Fruit fly (Drosophila melanogaster) whole organism, embryonic: Measurements from ENCODE around the gene Sil1.

Source experiments
- Antp ChIP-seq: fragments of 200-800 bp; sonication (Bioruptor generic); optimal IDR thresholded peaks from 3 replicates; lab custom pipeline; 2016; ENCODE audit warnings: missing biosample characterization, missing genetic modification characterization
- CG10147 ChIP-seq: fragments of 200-800 bp; sonication (Bioruptor generic); optimal IDR thresholded peaks from 2 replicates; lab custom pipeline; 2019; ENCODE audit warnings: missing biosample characterization, mild to moderate bottlenecking, missing genetic modification characterization, moderate library complexity
- CG10267 ChIP-seq: fragments of 200-800 bp; sonication (Bioruptor generic); optimal IDR thresholded peaks from 2 replicates; lab custom pipeline; 2018; ENCODE audit warnings: missing biosample characterization, mild to moderate bottlenecking, missing genetic modification characterization, moderate library complexity
- CG11695 ChIP-seq: fragments of 200-800 bp; sonication (Bioruptor generic); IDR thresholded peaks from 3 replicates; pipeline ENCODE4 v1.3.6; 2022; ENCODE audit warnings: missing biosample characterization, missing genetic modification characterization
- CG12236 ChIP-seq: fragments of 200-800 bp; sonication (Bioruptor generic); optimal IDR thresholded peaks from 2 replicates; lab custom pipeline; 2016; ENCODE audit warnings: missing biosample characterization, missing genetic modification characterization
- CG14441 ChIP-seq: fragments of 200-800 bp; sonication (Bioruptor generic); IDR thresholded peaks from 2 replicates; pipeline ENCODE4 v1.3.6; 2022; ENCODE audit warnings: missing biosample characterization, missing genetic modification characterization
- CG14860 ChIP-seq: fragments of 200-800 bp; sonication (Bioruptor generic); IDR thresholded peaks from 3 replicates; pipeline ENCODE4 v1.3.6; 2022; ENCODE audit warnings: missing biosample characterization, missing genetic modification characterization; ENCODE audit not compliant: partially characterized antibody
- CG15514 ChIP-seq: fragments of 200-800 bp; sonication (Bioruptor generic); optimal IDR thresholded peaks from 3 replicates; lab custom pipeline; 2017; ENCODE audit warnings: missing biosample characterization, missing genetic modification characterization, mild to moderate bottlenecking, moderate library complexity, missing genetic modification reagents
- CG18599 ChIP-seq: fragments of 200-800 bp; sonication (Bioruptor generic); optimal IDR thresholded peaks from 3 replicates; lab custom pipeline; 2017; ENCODE audit warnings: missing biosample characterization, missing genetic modification characterization, mild to moderate bottlenecking, moderate library complexity, missing genetic modification reagents
- CG2129 ChIP-seq: fragments of 200-800 bp; sonication (Bioruptor generic); IDR thresholded peaks from 2 replicates; pipeline ENCODE4 v1.3.6; 2022; ENCODE audit warnings: missing biosample characterization, missing genetic modification characterization; ENCODE audit not compliant: partially characterized antibody
- CG2199 ChIP-seq: fragments of 200-800 bp; sonication (Bioruptor generic); IDR thresholded peaks from 3 replicates; pipeline ENCODE4 v1.3.6; 2022; ENCODE audit warnings: missing biosample characterization, missing genetic modification characterization
- CG2712 ChIP-seq: fragments of 200-800 bp; optimal IDR thresholded peaks from 3 replicates; lab custom pipeline; 2019; ENCODE audit warnings: missing biosample characterization, mild to moderate bottlenecking, missing genetic modification characterization, moderate library complexity
- CG3995 ChIP-seq: fragments of 200-800 bp; sonication (Bioruptor generic); optimal IDR thresholded peaks from 3 replicates; lab custom pipeline; 2016; ENCODE audit warnings: missing biosample characterization, missing genetic modification characterization
- CG42726 ChIP-seq: fragments of 200-800 bp; sonication (Bioruptor generic); IDR thresholded peaks from 2 replicates; pipeline ENCODE4 v1.3.6; 2022; ENCODE audit warnings: missing biosample characterization, missing genetic modification characterization; ENCODE audit not compliant: partially characterized antibody
- CG4730 ChIP-seq: fragments of 200-800 bp; sonication (Bioruptor generic); IDR thresholded peaks from 2 replicates; pipeline ENCODE4 v1.3.6; 2022; ENCODE audit warnings: missing biosample characterization, missing genetic modification characterization
- CG6765 ChIP-seq: fragments of 200-800 bp; sonication (Bioruptor generic); optimal IDR thresholded peaks from 3 replicates; lab custom pipeline; 2017; ENCODE audit warnings: missing biosample characterization, mild to moderate bottlenecking, missing genetic modification characterization
- CG7987 ChIP-seq: fragments of 200-800 bp; sonication (Bioruptor generic); optimal IDR thresholded peaks from 2 replicates; lab custom pipeline; 2018; ENCODE audit warnings: missing biosample characterization, mild to moderate bottlenecking, missing genetic modification characterization, moderate library complexity
- CG9609 ChIP-seq: fragments of 200-800 bp; sonication (Bioruptor generic); optimal IDR thresholded peaks from 3 replicates; lab custom pipeline; 2016; ENCODE audit warnings: missing biosample characterization, missing genetic modification characterization
- Ets97D ChIP-seq: fragments of 200-800 bp; sonication (Bioruptor generic); optimal IDR thresholded peaks from 3 replicates; lab custom pipeline; 2016; ENCODE audit warnings: missing biosample characterization, missing genetic modification characterization
- GATAe ChIP-seq: fragments of 200-800 bp; sonication (Bioruptor generic); conservative IDR thresholded peaks from 2 replicates; pipeline ENCODE4 v1.3.6; 2022; ENCODE audit warnings: missing biosample characterization, missing genetic modification characterization
- HmgZ ChIP-seq: fragments of 200-800 bp; sonication (Bioruptor generic); optimal IDR thresholded peaks from 2 replicates; lab custom pipeline; 2018; ENCODE audit warnings: missing biosample characterization, mild to moderate bottlenecking, missing genetic modification characterization
- Hr3 ChIP-seq: fragments of 200-800 bp; sonication (Bioruptor generic); optimal IDR thresholded peaks from 3 replicates; lab custom pipeline; 2016; ENCODE audit warnings: missing biosample characterization, missing genetic modification characterization
- PHDP ChIP-seq: fragments of 200-800 bp; sonication (Bioruptor generic); optimal IDR thresholded peaks from 3 replicates; lab custom pipeline; 2018; ENCODE audit warnings: missing biosample characterization, mild to moderate bottlenecking, missing genetic modification characterization, moderate library complexity
- amos ChIP-seq: fragments of 200-800 bp; sonication (Bioruptor generic); IDR thresholded peaks from 2 replicates; pipeline ENCODE4 v1.3.6; 2022; ENCODE audit warnings: missing biosample characterization, missing genetic modification characterization; ENCODE audit not compliant: partially characterized antibody
- ato ChIP-seq: fragments of 200-800 bp; sonication (Bioruptor generic); IDR thresholded peaks from 2 replicates; pipeline ENCODE4 v1.3.6; 2022; ENCODE audit warnings: missing biosample characterization, missing genetic modification characterization; ENCODE audit not compliant: partially characterized antibody
- bbx ChIP-seq: fragments of 200-800 bp; sonication (Bioruptor generic); IDR thresholded peaks from 2 replicates; pipeline ENCODE4 v1.3.6; 2022; ENCODE audit warnings: missing biosample characterization, missing genetic modification characterization; ENCODE audit not compliant: partially characterized antibody
- ftz-f1 ChIP-seq: fragments of 200-800 bp; sonication (Bioruptor generic); optimal IDR thresholded peaks from 2 replicates; lab custom pipeline; 2016; ENCODE audit warnings: missing biosample characterization, missing genetic modification characterization
- grau ChIP-seq: fragments of 200-800 bp; optimal IDR thresholded peaks from 3 replicates; lab custom pipeline; 2019; ENCODE audit warnings: missing biosample characterization, mild to moderate bottlenecking, missing genetic modification characterization, moderate library complexity
- ind ChIP-seq: fragments of 200-800 bp; sonication (Bioruptor generic); optimal IDR thresholded peaks from 3 replicates; lab custom pipeline; 2016; ENCODE audit warnings: missing biosample characterization, missing genetic modification characterization
- nerfin-2 ChIP-seq: fragments of 200-800 bp; sonication (Bioruptor generic); IDR thresholded peaks from 2 replicates; pipeline ENCODE4 v1.3.6; 2022; ENCODE audit warnings: missing biosample characterization, missing genetic modification characterization; ENCODE audit not compliant: partially characterized antibody
- nmo ChIP-seq: fragments of 200-800 bp; sonication (Bioruptor generic); optimal IDR thresholded peaks from 2 replicates; lab custom pipeline; 2018; ENCODE audit warnings: missing biosample characterization, mild to moderate bottlenecking, missing genetic modification characterization, moderate library complexity
- peb ChIP-seq: fragments of 200-800 bp; sonication (Bioruptor generic); IDR thresholded peaks from 2 replicates; pipeline ENCODE4 v1.3.6; 2022; ENCODE audit warnings: missing biosample characterization, missing genetic modification characterization
- prd ChIP-seq, 3 experiments: fragments of >200 bp in 2 of 3; fragments of 200-800 bp in 1 of 3; sonication (Bioruptor generic) in 1 of 3; optimal IDR thresholded peaks in 2 of 3; IDR thresholded peaks in 1 of 3; 2 replicates in 2 of 3; 3 replicates in 1 of 3; pipeline versions ENCODE4 v1.3.6 to Lab custom; 2017 to 2022; ENCODE audit warnings: missing biosample characterization in 1 of 3, missing genetic modification characterization in 1 of 3
- row ChIP-seq: fragments of 200-800 bp; sonication (Bioruptor generic); IDR thresholded peaks from 3 replicates; pipeline ENCODE4 v1.3.6; 2022; ENCODE audit warnings: missing biosample characterization, missing genetic modification characterization
- slbo ChIP-seq: fragments of 200-800 bp; sonication (Bioruptor generic); IDR thresholded peaks from 2 replicates; pipeline ENCODE4 v1.3.6; 2022; ENCODE audit warnings: missing biosample characterization, missing genetic modification characterization
- slou ChIP-seq: fragments of 200-800 bp; sonication (Bioruptor generic); optimal IDR thresholded peaks from 3 replicates; lab custom pipeline; 2016; ENCODE audit warnings: missing biosample characterization, missing genetic modification characterization
- sna ChIP-seq: fragments of 200-800 bp; sonication (Bioruptor generic); IDR thresholded peaks from 2 replicates; pipeline ENCODE4 v1.3.6; 2022; ENCODE audit warnings: missing biosample characterization, missing genetic modification characterization; ENCODE audit not compliant: partially characterized antibody
- twi ChIP-seq: fragments of 200-800 bp; optimal IDR thresholded peaks from 2 replicates; lab custom pipeline; 2019; ENCODE audit warnings: missing biosample characterization, mild to moderate bottlenecking, missing genetic modification characterization, moderate library complexity
- unc-4 ChIP-seq: fragments of 200-800 bp; sonication (Bioruptor generic); IDR thresholded peaks from 2 replicates; pipeline ENCODE4 v1.3.6; 2022; ENCODE audit warnings: missing biosample characterization, missing genetic modification characterization; ENCODE audit not compliant: partially characterized antibody
- unpg ChIP-seq: fragments of 200-800 bp; sonication (Bioruptor generic); optimal IDR thresholded peaks from 3 replicates; lab custom pipeline; 2018; ENCODE audit warnings: missing biosample characterization, mild to moderate bottlenecking, missing genetic modification characterization, moderate library complexity
- vnd ChIP-seq: fragments of 200-800 bp; sonication (Bioruptor generic); IDR thresholded peaks from 3 replicates; pipeline ENCODE4 v1.3.6; 2022; ENCODE audit warnings: missing biosample characterization, missing genetic modification characterization; ENCODE audit not compliant: partially characterized antibody
- zfh1 ChIP-seq: fragments of 200-800 bp; sonication (Bioruptor generic); IDR thresholded peaks from 3 replicates; pipeline ENCODE4 v1.3.6; 2022; ENCODE audit warnings: missing biosample characterization, missing genetic modification characterization
- zfh2 ChIP-seq: fragments of 200-800 bp; sonication (Bioruptor generic); optimal IDR thresholded peaks from 2 replicates; lab custom pipeline; 2016; ENCODE audit warnings: missing biosample characterization, missing genetic modification characterization

Gene Sil1

dm6 chr3R:25215123-25215522, 20.2 kb downstream of the Sil1 start, which contains the start of gene Saysd1 (continued):
- TF ChIP-seq unc-4 (GFP tag; lab: Robert Waterston, UW), result peak; percentile 83
- TF ChIP-seq Hr3 (GFP tag; lab: Kevin White, UChicago), result no peak
- peak; percentile 33 for TF ChIP-seq ftz-f1 (GFP tag; lab: Kevin White, UChicago)
- TF ChIP-seq CG9609, result no peak
- peak; percentile 51; the same call in 1 of the 2 replicates for TF ChIP-seq CG14441 (GFP tag; lab: Robert Waterston, UW)
- peak; percentile 11 for TF ChIP-seq CG7987 (GFP tag; lab: Kevin White, UChicago)
- no peak for TF ChIP-seq Antp (GFP tag; lab: Kevin White, UChicago)
- peak; percentile 26 for TF ChIP-seq nmo (GFP tag; lab: Kevin White, UChicago)
- TF ChIP-seq CG2712 (tag; lab: Kevin White, UChicago), result no peak
- no peak for TF ChIP-seq prd (optimal IDR thresholded peaks at IDR 0.05; lab: Kevin White, UChicago)
- TF ChIP-seq prd (GFP tag; IDR thresholded peaks at IDR 0.05; lab: Robert Waterston, UW), result peak; percentile 48
- TF ChIP-seq CG12236, result no peak
- no peak for TF ChIP-seq slbo (GFP tag; lab: Robert Waterston, UW)
- peak; percentile 10 for TF ChIP-seq zfh2 (GFP tag; lab: Kevin White, UChicago)
- TF ChIP-seq nerfin-2 (GFP tag; lab: Robert Waterston, UW), result peak; percentile 71
- no peak for TF ChIP-seq peb (GFP tag; lab: Robert Waterston, UW)
- peak; percentile 71 for TF ChIP-seq grau
- TF ChIP-seq CG3995 (GFP tag; lab: Kevin White, UChicago), result no peak
- no peak for TF ChIP-seq GATAe
- no peak for TF ChIP-seq slou (GFP tag; lab: Kevin White, UChicago)
- TF ChIP-seq CG10147 (GFP tag; lab: Kevin White, UChicago), result peak; percentile 13
- peak; percentile 79 for TF ChIP-seq amos (GFP tag; lab: Robert Waterston, UW)
- peak; percentile 29; the same call in 1 of the 2 replicates for TF ChIP-seq CG42726 (GFP tag; lab: Robert Waterston, UW)
- peak; percentile 16 for TF ChIP-seq CG10267
- TF ChIP-seq CG2129 (GFP tag; lab: Robert Waterston, UW), result peak; percentile 70
- TF ChIP-seq HmgZ (tag; lab: Kevin White, UChicago), result peak; percentile 31
- peak; percentile 32 for TF ChIP-seq CG18599 (GFP tag; lab: Kevin White, UChicago)
- TF ChIP-seq CG15514 (GFP tag; lab: Kevin White, UChicago), result peak; percentile 38
- peak; percentile 9 for TF ChIP-seq unpg
- TF ChIP-seq CG2199 (GFP tag; lab: Robert Waterston, UW), result 0 out of 3 replicates have a peak, but pooled peaks have one; percentile 48
- TF ChIP-seq CG6765, result no peak
- peak; percentile 7 for TF ChIP-seq PHDP (tag; lab: Kevin White, UChicago)
- TF ChIP-seq CG4730, result peak; percentile 24; the same call in 1 of the 2 replicates
- TF ChIP-seq Ets97D, result peak; percentile 26
- TF ChIP-seq zfh1 (GFP tag; lab: Robert Waterston, UW), result peak; percentile 45; the same call in 1 of the 3 replicates
- TF ChIP-seq ind (GFP tag; lab: Kevin White, UChicago), result peak; percentile 31
- TF ChIP-seq row (GFP tag; lab: Robert Waterston, UW), result peak; percentile 34; the same call in 1 of the 3 replicates
- peak; percentile 80 for TF ChIP-seq CG14860 (GFP tag; lab: Robert Waterston, UW)
- no peak for TF ChIP-seq twi (tag; lab: Kevin White, UChicago)
- peak; percentile 88 for TF ChIP-seq sna (GFP tag; lab: Robert Waterston, UW)
- TF ChIP-seq bbx (GFP tag; lab: Robert Waterston, UW), result peak; percentile 92
- TF ChIP-seq ato, result peak; percentile 89
- peak; percentile 78 for TF ChIP-seq vnd (GFP tag; lab: Robert Waterston, UW)
- TF ChIP-seq CG11695 (GFP tag; lab: Robert Waterston, UW), result 0 out of 3 replicates have a peak, but pooled peaks have one; percentile 34
